Fruit fly (Drosophila melanogaster) whole organism, embryonic: Measurements from ENCODE around the gene Snmp2.
A peak's percentile ranks its signal among the peaks of the same experiment; 100 is the strongest.

Experiments
- CG16779 ChIP-seq: fragments of 200-800 bp; sonication (Bioruptor generic); IDR thresholded peaks from 2 replicates; pipeline ENCODE4 v1.3.6; 2022; ENCODE audit warnings: missing biosample characterization, missing genetic modification characterization
- CG31224 ChIP-seq: fragments of 200-800 bp; sonication (Bioruptor generic); IDR thresholded peaks from 2 replicates; pipeline ENCODE4 v1.3.6; 2022; ENCODE audit warnings: missing biosample characterization, missing genetic modification characterization
- CG4617 ChIP-seq: fragments of 200-800 bp; sonication (Bioruptor generic); optimal IDR thresholded peaks from 3 replicates; lab custom pipeline; 2016; ENCODE audit warnings: missing biosample characterization, missing genetic modification characterization, borderline replicate concordance
- Six4 ChIP-seq: fragments of 200-800 bp; sonication (Bioruptor generic); optimal IDR thresholded peaks from 2 replicates; lab custom pipeline; 2016; ENCODE audit warnings: missing biosample characterization, missing genetic modification characterization
- hbn ChIP-seq: fragments of 200-800 bp; sonication (Bioruptor generic); IDR thresholded peaks from 2 replicates; pipeline ENCODE4 v1.3.6; 2022; ENCODE audit warnings: missing biosample characterization, missing genetic modification characterization; ENCODE audit not compliant: partially characterized antibody
- onecut ChIP-seq: fragments of 200-800 bp; sonication (Bioruptor generic); IDR thresholded peaks from 2 replicates; pipeline ENCODE4 v1.3.6; 2022; ENCODE audit warnings: missing biosample characterization, missing genetic modification characterization
- ro ChIP-seq: fragments of 200-800 bp; sonication (Bioruptor generic); IDR thresholded peaks from 2 replicates; pipeline ENCODE4 v1.3.6; 2022; ENCODE audit warnings: missing biosample characterization, missing genetic modification characterization
- vfl ChIP-seq: fragments of 200-800 bp; sonication (Bioruptor generic); optimal IDR thresholded peaks from 2 replicates; lab custom pipeline; 2016; ENCODE audit warnings: missing biosample characterization, missing genetic modification characterization

dm6 chr3L:7726285-7726684, 16.6 kb downstream of the Snmp2 start, which contains the start of gene CG7457:
- TF ChIP-seq Six4 (GFP tag; lab: Kevin White, UChicago) = no peak
- peak; percentile 93 for TF ChIP-seq hbn
- no peak for TF ChIP-seq vfl (GFP tag; lab: Kevin White, UChicago)
- TF ChIP-seq CG4617 = peak; percentile 36
- TF ChIP-seq CG31224 (GFP tag; lab: Robert Waterston, UW) = no peak
- TF ChIP-seq onecut (GFP tag; lab: Robert Waterston, UW) = no peak
- no peak for TF ChIP-seq ro
- TF ChIP-seq CG16779 (GFP tag; lab: Robert Waterston, UW) = no peak
